Worm (Caenorhabditis elegans): ENCODE data around the gene B0035.13.

The B0035.13 gene

ce11 chrIV:11352768-11353167 is 46.2 kb upstream of the B0035.13 start:
- 0 out of 2 replicates have a peak, but pooled peaks have one; percentile 5 for TF ChIP-seq set-16 (GFP tag; IDR thresholded peaks at IDR 0.05)
- TF ChIP-seq R02D3.7 (tag; optimal IDR thresholded peaks at IDR 0.05), result no peak
- TF ChIP-seq mdl-1 (tag; optimal IDR thresholded peaks at IDR 0.05), result no peak
- TF ChIP-seq hlh-11 (tag; optimal IDR thresholded peaks at IDR 0.05), result no peak
- TF ChIP-seq attf-4 (tag; optimal IDR thresholded peaks at IDR 0.05), result no peak
- no peak for TF ChIP-seq zip-2 (tag; optimal IDR thresholded peaks at IDR 0.05)
- no peak for TF ChIP-seq lin-13 (GFP tag; optimal IDR thresholded peaks at IDR 0.05)
- TF ChIP-seq hmg-1.1 (GFP tag; IDR thresholded peaks at IDR 0.05), result peak; percentile 24; the same call in 1 of the 2 replicates
- no peak for TF ChIP-seq mep-1 (tag; optimal IDR thresholded peaks at IDR 0.05)
- TF ChIP-seq nhr-6 (tag; optimal IDR thresholded peaks at IDR 0.05), result no peak
- peak in 1 of 2 experiments; percentile 98 for TF ChIP-seq unc-62 (GFP tag; optimal IDR thresholded peaks at IDR 0.05 in 1 of 2)
- TF ChIP-seq unc-62 (tag; optimal IDR thresholded peaks at IDR 0.05), result no peak
- TF ChIP-seq ztf-11 (tag; optimal IDR thresholded peaks at IDR 0.05), result no peak
- no peak for TF ChIP-seq ceh-62 (tag; optimal IDR thresholded peaks at IDR 0.05)

- TF ChIP-seq ama-1 (optimal IDR thresholded peaks at IDR 0.05), result no peak
- no peak for TF ChIP-seq mep-1 (tag; optimal IDR thresholded peaks at IDR 0.05)
- TF ChIP-seq ceh-82 (tag; optimal IDR thresholded peaks at IDR 0.05), result no peak
- TF ChIP-seq Y48G9A.11 (GFP tag; IDR thresholded peaks at IDR 0.05), result no peak
- TF ChIP-seq pqm-1 (tag; optimal IDR thresholded peaks at IDR 0.05), result no peak
- no peak for TF ChIP-seq T20F7.1 (GFP tag; optimal IDR thresholded peaks at IDR 0.05)
- TF ChIP-seq duxl-1 (tag; optimal IDR thresholded peaks at IDR 0.05; ENCODE audit: poor library complexity), result no peak
- no peak for TF ChIP-seq mxl-3 (GFP tag; optimal IDR thresholded peaks at IDR 0.05)
- TF ChIP-seq nhr-6 (tag; optimal IDR thresholded peaks at IDR 0.05), result no peak
- no peak for TF ChIP-seq aha-1 (tag)
- no peak for TF ChIP-seq daf-19 (GFP tag; conservative IDR thresholded peaks at IDR 0.05)
- TF ChIP-seq F49E8.2 (tag; optimal IDR thresholded peaks at IDR 0.05; ENCODE audit: borderline replicate concordance), result no peak
- TF ChIP-seq zfp-2 (tag; optimal IDR thresholded peaks at IDR 0.05), result no peak
- no peak for TF ChIP-seq lin-15B (tag; optimal IDR thresholded peaks at IDR 0.05)
- no peak for TF ChIP-seq daf-8 (GFP tag; IDR thresholded peaks at IDR 0.05)
- TF ChIP-seq F44E2.7 (GFP tag; IDR thresholded peaks at IDR 0.05), result no peak
- TF ChIP-seq spr-1 (tag; optimal IDR thresholded peaks at IDR 0.05), result no peak
Measured at ce11 chrIV:11351563-11351962, 45.0 kb upstream of the B0035.13 start.

- TF ChIP-seq dmd-6 (GFP tag; IDR thresholded peaks at IDR 0.05) (no peak), snpc-1.2 (GFP tag; IDR thresholded peaks at IDR 0.05) (no peak), spr-3 (GFP tag; optimal IDR thresholded peaks at IDR 0.05) (no peak), aha-1 (tag) (peak; percentile 67), F26F4.8 (GFP tag; conservative IDR thresholded peaks at IDR 0.05) (no peak), ZK337.2 (GFP tag; IDR thresholded peaks at IDR 0.05) (peak; percentile 60; the same call in 1 of the 2 replicates), nhr-11 (tag; optimal IDR thresholded peaks at IDR 0.05) (peak; percentile 61), zag-1 (tag; optimal IDR thresholded peaks at IDR 0.05) (no peak), Y105C5A.15 (GFP tag; IDR thresholded peaks at IDR 0.05) (no peak), ceh-32 (tag; optimal IDR thresholded peaks at IDR 0.05; ENCODE audit: poor library complexity) (no peak), hlh-11 (tag; optimal IDR thresholded peaks at IDR 0.05) (no peak), vab-7 (GFP tag; IDR thresholded peaks at IDR 0.05) (no peak), ZK546.5 (tag; optimal IDR thresholded peaks at IDR 0.05) (no peak)
Measured at ce11 chrIV:11350809-11351208, 44.3 kb upstream of the B0035.13 start.

- TF ChIP-seq egl-43 (GFP tag; IDR thresholded peaks at IDR 0.05), result no peak
- 0 out of 2 replicates have a peak, but pooled peaks have one; percentile 24 for TF ChIP-seq hmg-1.1 (GFP tag; IDR thresholded peaks at IDR 0.05)
- TF ChIP-seq rbr-2 (tag; optimal IDR thresholded peaks at IDR 0.05), result peak; percentile 20
- TF ChIP-seq hlh-30 (tag; optimal IDR thresholded peaks at IDR 0.05; ENCODE audit: insufficient read depth), result peak; percentile 72
- peak; percentile 45 for TF ChIP-seq mep-1 (tag; optimal IDR thresholded peaks at IDR 0.05)
- TF ChIP-seq ceh-44 (GFP tag; IDR thresholded peaks at IDR 0.05), result no peak
- no peak for TF ChIP-seq spr-1 (tag; optimal IDR thresholded peaks at IDR 0.05)
- TF ChIP-seq ceh-20 (GFP tag; IDR thresholded peaks at IDR 0.05), result peak; percentile 67
- TF ChIP-seq lsy-2 (tag; optimal IDR thresholded peaks at IDR 0.05), result peak in 1 of 2 experiments; percentile 58
- no peak for TF ChIP-seq F44E2.7 (GFP tag; IDR thresholded peaks at IDR 0.05)
- no peak for TF ChIP-seq jun-1 (tag; optimal IDR thresholded peaks at IDR 0.05)
- peak in 1 of 2 experiments; percentile 49 for TF ChIP-seq mdl-1 (tag; optimal IDR thresholded peaks at IDR 0.05)
- TF ChIP-seq ctbp-1 (GFP tag; IDR thresholded peaks at IDR 0.05), result 0 out of 2 replicates have a peak, but pooled peaks have one; percentile 33
- no peak for TF ChIP-seq zip-2 (tag; optimal IDR thresholded peaks at IDR 0.05)
Measured at ce11 chrIV:11349747-11350146, 43.2 kb upstream of the B0035.13 start.

All from whole organism, L4 larva.